Worm (Caenorhabditis elegans) whole organism, L2 larva: ENCODE measurements around the gene dyc-1.

Experiments used
- ama-1 ChIP-seq: fragments of 150-350 bp; optimal IDR thresholded peaks from 2 replicates; lab custom pipeline; 2018; ENCODE audit warnings: inconsistent platforms
- dmd-4 ChIP-seq: sonication (generic microtip); optimal IDR thresholded peaks from 2 replicates; lab custom pipeline; 2017; ENCODE audit warnings: missing biosample characterization, missing genetic modification characterization
- lin-39 ChIP-seq: fragments of 150-350 bp; optimal IDR thresholded peaks from 2 replicates; lab custom pipeline; 2014; ENCODE audit warnings: missing biosample characterization, missing genetic modification reagents, missing genetic modification characterization
- lsy-2 ChIP-seq, 2 experiments: fragments of 150-350 bp in 1 of 2; sonication (generic microtip) in 1 of 2; optimal IDR thresholded peaks; 2 replicates each; lab custom pipeline; 2014 to 2017; ENCODE audit warnings: missing biosample characterization in 2 of 2, missing genetic modification characterization in 2 of 2
- nhr-21 ChIP-seq: fragments of 150-350 bp; optimal IDR thresholded peaks from 2 replicates; lab custom pipeline; 2014; ENCODE audit warnings: missing biosample characterization, missing genetic modification characterization
- nhr-237 ChIP-seq: fragments of 150-350 bp; optimal IDR thresholded peaks from 2 replicates; lab custom pipeline; 2014; ENCODE audit warnings: missing biosample characterization, missing genetic modification characterization
- unc-62 ChIP-seq: fragments of 150-350 bp; optimal IDR thresholded peaks from 2 replicates; lab custom pipeline; 2014; ENCODE audit warnings: missing biosample characterization, missing genetic modification reagents, missing genetic modification characterization
- zag-1 ChIP-seq: fragments of 150-350 bp; optimal IDR thresholded peaks from 2 replicates; lab custom pipeline; 2014; ENCODE audit warnings: missing biosample characterization, missing genetic modification characterization

ce11 chrX:14053754-14054153 lies 4.4 kb downstream of the dyc-1 start:
- no peak for TF ChIP-seq ama-1 (lab: Kevin White, UChicago)
- TF ChIP-seq nhr-21 (tag; lab: Kevin White, UChicago) = no peak
- TF ChIP-seq dmd-4 (tag; lab: Kevin White, UChicago) = no peak
- TF ChIP-seq lin-39 (tag; lab: Kevin White, UChicago) = no peak
- TF ChIP-seq nhr-237 = no peak
- TF ChIP-seq unc-62 (GFP tag; lab: Kevin White, UChicago) = no peak
- no peak for TF ChIP-seq lsy-2 (tag; optimal IDR thresholded peaks at IDR 0.05; lab: Kevin White, UChicago)
- TF ChIP-seq zag-1 (tag; lab: Kevin White, UChicago) = no peak
